Worm (Caenorhabditis elegans) whole organism, young adult: ENCODE measurements around the gene stt-3.
A peak's percentile ranks its signal among the peaks of the same experiment; 100 is the strongest.

Experiments
- B0019.2 ChIP-seq: fragments of 200-800 bp; sonication (Bioruptor generic); conservative IDR thresholded peaks from 2 replicates; pipeline ENCODE4 v1.3.6; 2022; ENCODE audit warnings: missing genetic modification reagents, missing genetic modification characterization, missing compliant biosample characterization
- F22D6.2 ChIP-seq: sonication (generic microtip); optimal IDR thresholded peaks from 2 replicates; lab custom pipeline; 2016; ENCODE audit warnings: mild to moderate bottlenecking, missing genetic modification characterization, missing compliant biosample characterization
- F33H1.4 ChIP-seq: fragments of 200-800 bp; sonication (Bioruptor generic); IDR thresholded peaks from 2 replicates; pipeline ENCODE4 v1.3.6; 2022; ENCODE audit warnings: missing genetic modification reagents, missing genetic modification characterization, missing compliant biosample characterization
- F49E8.2 ChIP-seq: sonication (generic microtip); optimal IDR thresholded peaks from 3 replicates; lab custom pipeline; 2017; ENCODE audit warnings: missing genetic modification characterization, mild to moderate bottlenecking, missing compliant biosample characterization, antibody characterized with exemption, moderate library complexity; ENCODE audit not compliant: insufficient read depth
- F52B5.7 ChIP-seq: sonication (generic microtip); optimal IDR thresholded peaks from 2 replicates; lab custom pipeline; 2016; ENCODE audit warnings: mild to moderate bottlenecking, missing genetic modification characterization, missing compliant biosample characterization
- F57A8.1 ChIP-seq: fragments of 200-800 bp; sonication (Bioruptor generic); optimal IDR thresholded peaks from 2 replicates; lab custom pipeline; 2018; ENCODE audit warnings: mild to moderate bottlenecking, missing genetic modification characterization, moderate library complexity, missing compliant biosample characterization
- Y56A3A.18 ChIP-seq: fragments of 200-800 bp; sonication (Bioruptor generic); IDR thresholded peaks from 2 replicates; pipeline ENCODE4 v1.3.6; 2022; ENCODE audit warnings: missing genetic modification reagents, missing genetic modification characterization, missing compliant biosample characterization
- Y67H2A.10 ChIP-seq: fragments of 200-800 bp; sonication (Bioruptor generic); conservative IDR thresholded peaks from 2 replicates; pipeline ENCODE4 v1.3.6; 2022; ENCODE audit warnings: missing genetic modification reagents, missing genetic modification characterization, missing compliant biosample characterization
- Y79H2A.3 ChIP-seq: fragments of 200-800 bp; sonication (Bioruptor generic); conservative IDR thresholded peaks from 2 replicates; pipeline ENCODE4 v1.3.6; 2022; ENCODE audit warnings: missing genetic modification reagents, missing genetic modification characterization, missing compliant biosample characterization
- Y95B8A.8 ChIP-seq: fragments of 200-800 bp; sonication (Bioruptor generic); IDR thresholded peaks from 2 replicates; pipeline ENCODE4 v1.3.6; 2022; ENCODE audit warnings: missing genetic modification reagents, missing genetic modification characterization, missing compliant biosample characterization
- ZK185.1 ChIP-seq: sonication (generic microtip); optimal IDR thresholded peaks from 2 replicates; lab custom pipeline; 2016; ENCODE audit warnings: mild to moderate bottlenecking, missing genetic modification characterization, missing compliant biosample characterization; ENCODE audit not compliant: poor library complexity, severe bottlenecking
- ama-1 ChIP-seq, 3 experiments: fragments of 150-350 bp in 1 of 3; sonication (generic microtip) in 2 of 3; optimal IDR thresholded peaks; 2 replicates each; lab custom pipeline; 2014 to 2018; ENCODE audit warnings: missing biosample characterization in 2 of 3, missing genetic modification characterization in 2 of 3, missing genetic modification reagents in 2 of 3
- aptf-2 ChIP-seq: fragments of 200-800 bp; sonication (Bioruptor generic); conservative IDR thresholded peaks from 2 replicates; pipeline ENCODE4 v1.3.6; 2022; ENCODE audit warnings: missing genetic modification reagents, missing genetic modification characterization, missing compliant biosample characterization
- aptf-3 ChIP-seq: fragments of 200-800 bp; sonication (Bioruptor generic); IDR thresholded peaks from 2 replicates; pipeline ENCODE4 v1.3.6; 2022; ENCODE audit warnings: missing genetic modification characterization, missing compliant biosample characterization
- bed-1 ChIP-seq: fragments of 200-800 bp; sonication (Bioruptor generic); IDR thresholded peaks from 2 replicates; pipeline ENCODE4 v1.3.6; 2022; ENCODE audit warnings: missing genetic modification reagents, missing genetic modification characterization, missing compliant biosample characterization
- ccch-3 ChIP-seq: fragments of 200-800 bp; sonication (Bioruptor generic); optimal IDR thresholded peaks from 2 replicates; lab custom pipeline; 2018; ENCODE audit warnings: mild to moderate bottlenecking, missing genetic modification characterization, missing compliant biosample characterization
- cebp-1 ChIP-seq, 2 experiments: fragments of 200-800 bp in 1 of 2; sonication (Bioruptor generic) in 1 of 2; sonication (generic microtip) in 1 of 2; IDR thresholded peaks in 1 of 2; optimal IDR thresholded peaks in 1 of 2; 2 replicates each; pipeline versions ENCODE4 v1.3.6 to Lab custom; 2017 to 2022; ENCODE audit warnings: missing compliant biosample characterization in 2 of 2, missing genetic modification characterization in 2 of 2, mild to moderate bottlenecking in 1 of 2, missing genetic modification reagents in 1 of 2, moderate library complexity in 1 of 2
- ceh-91 ChIP-seq: fragments of 200-800 bp; sonication (Bioruptor generic); IDR thresholded peaks from 2 replicates; pipeline ENCODE4 v1.3.6; 2022; ENCODE audit warnings: missing genetic modification reagents, missing genetic modification characterization, missing compliant biosample characterization
- efl-1 ChIP-seq: fragments of 150-350 bp; optimal IDR thresholded peaks from 2 replicates; lab custom pipeline; 2014; ENCODE audit warnings: missing biosample characterization, missing genetic modification reagents, missing genetic modification characterization
- egl-18 ChIP-seq: fragments of 200-800 bp; sonication (Bioruptor generic); IDR thresholded peaks from 2 replicates; pipeline ENCODE4 v1.3.6; 2022; ENCODE audit warnings: missing genetic modification reagents, missing genetic modification characterization, missing compliant biosample characterization
- ets-4 ChIP-seq: fragments of 200-800 bp; sonication (Bioruptor generic); optimal IDR thresholded peaks from 2 replicates; lab custom pipeline; 2018; ENCODE audit warnings: mild to moderate bottlenecking, missing genetic modification characterization, missing compliant biosample characterization
- hlh-12 ChIP-seq: sonication (generic microtip); optimal IDR thresholded peaks from 2 replicates; lab custom pipeline; 2016; ENCODE audit warnings: missing genetic modification characterization, missing compliant biosample characterization
- hlh-26 ChIP-seq: fragments of 200-800 bp; sonication (Bioruptor generic); conservative IDR thresholded peaks from 2 replicates; pipeline ENCODE4 v1.3.6; 2022; ENCODE audit warnings: missing genetic modification reagents, missing genetic modification characterization, missing compliant biosample characterization
- hrde-1 ChIP-seq: sonication (generic microtip); optimal IDR thresholded peaks from 2 replicates; lab custom pipeline; 2016; ENCODE audit warnings: missing genetic modification characterization, mild to moderate bottlenecking, missing compliant biosample characterization, moderate library complexity, missing genotype, missing genetic modification reagents, borderline replicate concordance
- let-526 ChIP-seq: fragments of 200-800 bp; sonication (Bioruptor generic); IDR thresholded peaks from 2 replicates; pipeline ENCODE4 v1.3.6; 2022; ENCODE audit warnings: missing genetic modification reagents, missing genetic modification characterization, missing compliant biosample characterization
- lin-26 ChIP-seq: fragments of 200-800 bp; sonication (Bioruptor generic); IDR thresholded peaks from 2 replicates; pipeline ENCODE4 v1.3.6; 2022; ENCODE audit warnings: missing genetic modification reagents, missing genetic modification characterization, missing compliant biosample characterization
- lin-40 ChIP-seq: sonication (generic microtip); optimal IDR thresholded peaks from 2 replicates; lab custom pipeline; 2016; ENCODE audit warnings: missing genetic modification characterization, mild to moderate bottlenecking, missing compliant biosample characterization, missing genotype, missing genetic modification reagents
- lsl-1 ChIP-seq: fragments of 200-800 bp; sonication (Bioruptor generic); optimal IDR thresholded peaks from 2 replicates; lab custom pipeline; 2018; ENCODE audit warnings: mild to moderate bottlenecking, missing genetic modification characterization, moderate library complexity, missing compliant biosample characterization
- madf-6 ChIP-seq: fragments of 200-800 bp; sonication (Bioruptor generic); IDR thresholded peaks from 2 replicates; pipeline ENCODE4 v1.3.6; 2022; ENCODE audit warnings: missing genetic modification reagents, missing genetic modification characterization, missing compliant biosample characterization
- mcd-1 ChIP-seq: fragments of 200-800 bp; sonication (Bioruptor generic); IDR thresholded peaks from 2 replicates; pipeline ENCODE4 v1.3.6; 2022; ENCODE audit warnings: missing genetic modification reagents, missing genetic modification characterization, missing compliant biosample characterization
- nfya-2 ChIP-seq: fragments of 200-800 bp; sonication (Bioruptor generic); IDR thresholded peaks from 2 replicates; pipeline ENCODE4 v1.3.6; 2022; ENCODE audit warnings: missing genetic modification reagents, missing genetic modification characterization, missing compliant biosample characterization
- nfyb-1 ChIP-seq: fragments of 200-800 bp; sonication (Bioruptor generic); IDR thresholded peaks from 2 replicates; pipeline ENCODE4 v1.3.6; 2022; ENCODE audit warnings: missing genetic modification reagents, missing genetic modification characterization, missing compliant biosample characterization
- nhr-27 ChIP-seq: fragments of 200-800 bp; sonication (Bioruptor generic); optimal IDR thresholded peaks from 2 replicates; lab custom pipeline; 2018; ENCODE audit warnings: mild to moderate bottlenecking, missing genetic modification characterization, moderate library complexity, missing compliant biosample characterization
- nhr-80 ChIP-seq: sonication (generic microtip); optimal IDR thresholded peaks from 2 replicates; lab custom pipeline; 2016; ENCODE audit warnings: missing genetic modification characterization, missing compliant biosample characterization
- pbrm-1 ChIP-seq: fragments of 200-800 bp; sonication (Bioruptor generic); IDR thresholded peaks from 2 replicates; pipeline ENCODE4 v1.3.6; 2022; ENCODE audit warnings: missing genetic modification reagents, missing genetic modification characterization, missing compliant biosample characterization
- rcor-1 ChIP-seq: fragments of 200-800 bp; sonication (Bioruptor generic); IDR thresholded peaks from 2 replicates; pipeline ENCODE4 v1.3.6; 2022; ENCODE audit warnings: missing genetic modification reagents, missing genetic modification characterization, missing compliant biosample characterization
- repo-1 ChIP-seq: sonication (generic microtip); optimal IDR thresholded peaks from 2 replicates; lab custom pipeline; 2017; ENCODE audit warnings: mild to moderate bottlenecking, missing genetic modification characterization, missing compliant biosample characterization
- snpc-3.4 ChIP-seq: sonication (generic microtip); optimal IDR thresholded peaks from 2 replicates; lab custom pipeline; 2017; ENCODE audit warnings: missing genetic modification characterization, mild to moderate bottlenecking, missing compliant biosample characterization, antibody characterized with exemption, moderate library complexity, missing genotype, missing genetic modification reagents
- snpc-4 ChIP-seq, 5 experiments: fragments of 150-350 bp in 1 of 5; sonication (generic microtip) in 4 of 5; optimal IDR thresholded peaks; 2 replicates each; lab custom pipeline; 2014 to 2018; ENCODE audit warnings: missing genetic modification characterization in 5 of 5, missing biosample characterization in 3 of 5, antibody characterized with exemption in 2 of 5, mild to moderate bottlenecking in 2 of 5, missing compliant biosample characterization in 2 of 5, missing genotype in 2 of 5, moderate library complexity in 2 of 5, missing genetic modification reagents in 1 of 5
- unc-130 ChIP-seq: sonication (generic microtip); optimal IDR thresholded peaks from 2 replicates; lab custom pipeline; 2016; ENCODE audit warnings: missing genetic modification reagents, missing genetic modification characterization, missing compliant biosample characterization
- unc-62 ChIP-seq: fragments of 150-350 bp; optimal IDR thresholded peaks from 2 replicates; lab custom pipeline; 2014; ENCODE audit warnings: missing biosample characterization, missing genetic modification reagents, missing genetic modification characterization
- xnd-1 ChIP-seq: sonication (generic microtip); optimal IDR thresholded peaks from 2 replicates; lab custom pipeline; 2016; ENCODE audit warnings: missing genotype, missing genetic modification reagents, missing genetic modification characterization, missing compliant biosample characterization
- zfh-2 ChIP-seq: fragments of 200-800 bp; sonication (Bioruptor generic); conservative IDR thresholded peaks from 2 replicates; pipeline ENCODE4 v1.3.6; 2022; ENCODE audit warnings: missing genetic modification reagents, missing genetic modification characterization, missing compliant biosample characterization
- ztf-3 ChIP-seq: fragments of 200-800 bp; sonication (Bioruptor generic); optimal IDR thresholded peaks from 2 replicates; lab custom pipeline; 2018; ENCODE audit warnings: mild to moderate bottlenecking, missing genetic modification characterization, missing compliant biosample characterization

Gene stt-3

DNA sequence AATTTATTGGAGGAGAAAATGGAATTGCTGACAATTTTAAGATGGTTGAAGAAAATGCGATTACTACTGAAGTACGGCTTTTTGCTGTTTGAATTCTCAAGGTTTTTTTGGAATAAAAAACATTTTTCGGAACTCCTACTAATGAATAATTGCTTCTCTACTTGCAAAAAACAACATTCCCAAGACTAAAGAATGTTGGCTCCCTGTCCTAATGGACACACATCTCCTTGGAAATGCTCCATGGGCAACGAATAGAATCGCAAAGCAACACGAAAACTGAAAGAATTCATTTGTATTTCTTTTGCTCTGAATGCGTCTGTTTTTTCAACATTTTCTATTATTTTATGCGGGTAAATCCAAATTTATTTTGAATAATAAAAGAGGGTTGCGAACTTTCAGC, 24.4 kb downstream of the stt-3 start, which contains the start of gene C18F10.2:
Gene C18F10.2, plus strand, starts transcription at position 301 of the 400 bp plus-strand sequence.
- no peak for TF ChIP-seq Y79H2A.3 (GFP tag; lab: Robert Waterston, UW)
- TF ChIP-seq F52B5.7, result no peak
- TF ChIP-seq snpc-4 (GFP tag; optimal IDR thresholded peaks at IDR 0.05; lab: Kevin White, UChicago), result no peak
- TF ChIP-seq snpc-4 (tag; optimal IDR thresholded peaks at IDR 0.05; lab: Kevin White, UChicago), result no peak
- no peak for TF ChIP-seq F22D6.2 (tag; lab: Kevin White, UChicago)
- TF ChIP-seq aptf-3 (GFP tag; lab: Robert Waterston, UW), result no peak

DNA sequence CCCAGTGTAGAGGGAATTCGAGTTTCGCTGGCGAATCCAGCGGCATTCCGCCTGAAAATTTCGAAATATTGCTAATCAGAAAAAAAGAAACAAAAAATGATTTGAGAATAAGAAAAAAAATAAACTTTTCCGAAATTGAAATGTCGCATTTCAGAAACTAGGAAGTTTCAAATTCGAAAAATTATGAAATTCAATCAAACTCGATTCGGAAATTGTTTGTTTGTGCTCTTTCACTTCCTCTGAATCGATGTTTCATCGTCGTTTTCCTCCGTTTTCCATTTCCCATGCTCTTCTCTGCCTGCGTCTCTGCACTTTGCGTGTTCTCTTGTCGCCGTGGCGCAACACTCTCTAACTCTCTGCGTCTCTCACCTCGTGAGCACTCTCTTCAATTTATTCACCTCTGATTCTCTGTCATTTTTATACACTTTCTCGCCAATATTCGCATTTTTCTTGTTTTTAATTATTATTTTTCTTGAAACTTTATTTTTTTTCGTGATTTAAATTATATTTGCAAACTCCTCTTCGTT, 29.9 kb downstream of the stt-3 start, which contains the start of gene C18F10.7:
Gene C18F10.7, minus strand, starts transcription at position 51 of the 527 bp plus-strand sequence.
- no peak for TF ChIP-seq hlh-26 (GFP tag; lab: Robert Waterston, UW)
- no peak for TF ChIP-seq ceh-91 (GFP tag; lab: Robert Waterston, UW)
- TF ChIP-seq Y67H2A.10 (GFP tag; lab: Robert Waterston, UW), result no peak
- TF ChIP-seq nhr-27 (tag; lab: Kevin White, UChicago), result no peak
- TF ChIP-seq unc-130 (GFP tag; lab: Kevin White, UChicago), result no peak
- TF ChIP-seq hlh-12 (tag; lab: Kevin White, UChicago), result no peak
- no peak for TF ChIP-seq unc-62 (GFP tag; lab: Kevin White, UChicago)
- TF ChIP-seq nfyb-1, result no peak
- TF ChIP-seq let-526 (GFP tag; lab: Robert Waterston, UW), result no peak
- TF ChIP-seq B0019.2 (GFP tag; lab: Robert Waterston, UW), result no peak
- TF ChIP-seq rcor-1, result no peak
- peak; percentile 66; the same call in 1 of the 2 replicates for TF ChIP-seq mcd-1
- TF ChIP-seq xnd-1 (tag; lab: Kevin White, UChicago), result peak; percentile 61
- no peak for TF ChIP-seq ZK185.1 (tag; lab: Kevin White, UChicago)
- no peak for TF ChIP-seq lin-40 (tag; lab: Kevin White, UChicago)
- no peak for TF ChIP-seq repo-1 (tag; lab: Kevin White, UChicago)
- TF ChIP-seq bed-1 (GFP tag; lab: Robert Waterston, UW), result no peak
- TF ChIP-seq egl-18, result no peak
- peak; percentile 60; the same call in 1 of the 2 replicates for TF ChIP-seq pbrm-1 (GFP tag; lab: Robert Waterston, UW)
- peak; percentile 75 for TF ChIP-seq lsl-1 (GFP tag; lab: Kevin White, UChicago)
- TF ChIP-seq F57A8.1, result no peak
- peak; percentile 47 for TF ChIP-seq F33H1.4 (GFP tag; lab: Robert Waterston, UW)
- TF ChIP-seq ama-1 (optimal IDR thresholded peaks at IDR 0.05; lab: Kevin White, UChicago), result no peak
- no peak for TF ChIP-seq ama-1 (GFP tag; optimal IDR thresholded peaks at IDR 0.05; lab: Kevin White, UChicago)
- TF ChIP-seq Y56A3A.18 (GFP tag; lab: Robert Waterston, UW), result no peak
- TF ChIP-seq efl-1 (GFP tag; lab: Kevin White, UChicago), result peak; percentile 35
- no peak for TF ChIP-seq nfya-2
- TF ChIP-seq ets-4 (GFP tag; lab: Kevin White, UChicago), result no peak
- no peak for TF ChIP-seq Y79H2A.3 (GFP tag; lab: Robert Waterston, UW)
- no peak for TF ChIP-seq aptf-2
- no peak for TF ChIP-seq lin-26 (GFP tag; lab: Robert Waterston, UW)
- no peak for TF ChIP-seq Y95B8A.8
- peak; percentile 70 for TF ChIP-seq snpc-3.4 (tag; lab: Kevin White, UChicago)
- peak; percentile 82 for TF ChIP-seq madf-6
- peak; percentile 68 for TF ChIP-seq zfh-2
- TF ChIP-seq ccch-3, result no peak
- TF ChIP-seq F49E8.2, result peak; percentile 49
- peak; percentile 54; the same call in 1 of the 2 replicates for TF ChIP-seq cebp-1 (GFP tag; IDR thresholded peaks at IDR 0.05; lab: Robert Waterston, UW)
- TF ChIP-seq cebp-1 (tag; optimal IDR thresholded peaks at IDR 0.05; lab: Kevin White, UChicago), result peak; percentile 86
- no peak for TF ChIP-seq ztf-3 (GFP tag; lab: Kevin White, UChicago)
- TF ChIP-seq nhr-80 (tag; lab: Kevin White, UChicago), result peak; percentile 8
- no peak for TF ChIP-seq hrde-1 (tag; lab: Kevin White, UChicago)
